Worm (Caenorhabditis elegans) whole organism, young adult: Measurements from ENCODE around the gene T25D3.4.

Experiments
- C17E4.6 ChIP-seq: fragments of 200-800 bp; sonication (Bioruptor generic); IDR thresholded peaks from 2 replicates; pipeline ENCODE4 v1.3.6; 2022; ENCODE audit warnings: missing genetic modification reagents, missing genetic modification characterization, missing compliant biosample characterization
- F39B2.1 ChIP-seq: fragments of 200-800 bp; sonication (Bioruptor generic); IDR thresholded peaks from 2 replicates; pipeline ENCODE4 v1.3.6; 2022; ENCODE audit warnings: missing genetic modification reagents, missing genetic modification characterization, missing compliant biosample characterization
- F49E8.2 ChIP-seq: sonication (generic microtip); optimal IDR thresholded peaks from 3 replicates; lab custom pipeline; 2017; ENCODE audit warnings: missing genetic modification characterization, mild to moderate bottlenecking, missing compliant biosample characterization, antibody characterized with exemption, moderate library complexity; ENCODE audit not compliant: insufficient read depth
- F57A8.1 ChIP-seq: fragments of 200-800 bp; sonication (Bioruptor generic); optimal IDR thresholded peaks from 2 replicates; lab custom pipeline; 2018; ENCODE audit warnings: mild to moderate bottlenecking, missing genetic modification characterization, moderate library complexity, missing compliant biosample characterization
- K11D2.4 ChIP-seq: fragments of 200-800 bp; sonication (Bioruptor generic); IDR thresholded peaks from 2 replicates; pipeline ENCODE4 v1.3.6; 2022; ENCODE audit warnings: missing genetic modification reagents, missing genetic modification characterization, missing compliant biosample characterization
- Y53F4B.3 ChIP-seq: fragments of 200-800 bp; sonication (Bioruptor generic); IDR thresholded peaks from 2 replicates; pipeline ENCODE4 v1.3.6; 2022; ENCODE audit warnings: missing genetic modification reagents, missing genetic modification characterization, missing compliant biosample characterization
- Y79H2A.3 ChIP-seq: fragments of 200-800 bp; sonication (Bioruptor generic); conservative IDR thresholded peaks from 2 replicates; pipeline ENCODE4 v1.3.6; 2022; ENCODE audit warnings: missing genetic modification reagents, missing genetic modification characterization, missing compliant biosample characterization
- Y95B8A.8 ChIP-seq: fragments of 200-800 bp; sonication (Bioruptor generic); IDR thresholded peaks from 2 replicates; pipeline ENCODE4 v1.3.6; 2022; ENCODE audit warnings: missing genetic modification reagents, missing genetic modification characterization, missing compliant biosample characterization
- ZK185.1 ChIP-seq: sonication (generic microtip); optimal IDR thresholded peaks from 2 replicates; lab custom pipeline; 2016; ENCODE audit warnings: mild to moderate bottlenecking, missing genetic modification characterization, missing compliant biosample characterization; ENCODE audit not compliant: poor library complexity, severe bottlenecking
- aptf-2 ChIP-seq: fragments of 200-800 bp; sonication (Bioruptor generic); conservative IDR thresholded peaks from 2 replicates; pipeline ENCODE4 v1.3.6; 2022; ENCODE audit warnings: missing genetic modification reagents, missing genetic modification characterization, missing compliant biosample characterization
- athp-1 ChIP-seq: sonication (generic microtip); optimal IDR thresholded peaks from 2 replicates; lab custom pipeline; 2017; ENCODE audit warnings: mild to moderate bottlenecking, missing genetic modification characterization, missing compliant biosample characterization
- attf-5 ChIP-seq: fragments of 200-800 bp; sonication (Bioruptor generic); optimal IDR thresholded peaks from 2 replicates; lab custom pipeline; 2018; ENCODE audit warnings: mild to moderate bottlenecking, missing genetic modification characterization, missing compliant biosample characterization
- attf-6 ChIP-seq: fragments of 200-800 bp; sonication (Bioruptor generic); IDR thresholded peaks from 2 replicates; pipeline ENCODE4 v1.3.6; 2022; ENCODE audit warnings: missing genetic modification reagents, missing genetic modification characterization, missing compliant biosample characterization
- bed-1 ChIP-seq: fragments of 200-800 bp; sonication (Bioruptor generic); IDR thresholded peaks from 2 replicates; pipeline ENCODE4 v1.3.6; 2022; ENCODE audit warnings: missing genetic modification reagents, missing genetic modification characterization, missing compliant biosample characterization
- cebp-1 ChIP-seq, 2 experiments: fragments of 200-800 bp in 1 of 2; sonication (Bioruptor generic) in 1 of 2; sonication (generic microtip) in 1 of 2; IDR thresholded peaks in 1 of 2; optimal IDR thresholded peaks in 1 of 2; 2 replicates each; pipeline versions ENCODE4 v1.3.6 to Lab custom; 2017 to 2022; ENCODE audit warnings: missing compliant biosample characterization in 2 of 2, missing genetic modification characterization in 2 of 2, mild to moderate bottlenecking in 1 of 2, missing genetic modification reagents in 1 of 2, moderate library complexity in 1 of 2
- cebp-2 ChIP-seq: fragments of 200-800 bp; sonication (Bioruptor generic); IDR thresholded peaks from 2 replicates; pipeline ENCODE4 v1.3.6; 2022; ENCODE audit warnings: missing genetic modification characterization, missing compliant biosample characterization
- dox-1 ChIP-seq: fragments of 200-800 bp; sonication (Bioruptor generic); IDR thresholded peaks from 2 replicates; pipeline ENCODE4 v1.3.6; 2022; ENCODE audit warnings: missing genetic modification reagents, missing genetic modification characterization, missing compliant biosample characterization
- dpff-1 ChIP-seq: sonication (generic microtip); optimal IDR thresholded peaks from 2 replicates; lab custom pipeline; 2017; ENCODE audit warnings: mild to moderate bottlenecking, missing genetic modification characterization, missing compliant biosample characterization
- egl-18 ChIP-seq: fragments of 200-800 bp; sonication (Bioruptor generic); IDR thresholded peaks from 2 replicates; pipeline ENCODE4 v1.3.6; 2022; ENCODE audit warnings: missing genetic modification reagents, missing genetic modification characterization, missing compliant biosample characterization
- egl-44 ChIP-seq: fragments of 200-800 bp; sonication (Bioruptor generic); IDR thresholded peaks from 2 replicates; pipeline ENCODE4 v1.3.6; 2022; ENCODE audit warnings: missing genetic modification reagents, missing genetic modification characterization, missing compliant biosample characterization
- egrh-3 ChIP-seq: fragments of 200-800 bp; sonication (Bioruptor generic); IDR thresholded peaks from 2 replicates; pipeline ENCODE4 v1.3.6; 2022; ENCODE audit warnings: missing genetic modification reagents, missing genetic modification characterization, missing compliant biosample characterization
- ets-4 ChIP-seq: fragments of 200-800 bp; sonication (Bioruptor generic); optimal IDR thresholded peaks from 2 replicates; lab custom pipeline; 2018; ENCODE audit warnings: mild to moderate bottlenecking, missing genetic modification characterization, missing compliant biosample characterization
- hlh-12 ChIP-seq: sonication (generic microtip); optimal IDR thresholded peaks from 2 replicates; lab custom pipeline; 2016; ENCODE audit warnings: missing genetic modification characterization, missing compliant biosample characterization
- hmg-1.2 ChIP-seq: fragments of 200-800 bp; sonication (Bioruptor generic); IDR thresholded peaks from 2 replicates; pipeline ENCODE4 v1.3.6; 2022; ENCODE audit warnings: missing genetic modification reagents, missing genetic modification characterization, missing compliant biosample characterization
- hrde-1 ChIP-seq: sonication (generic microtip); optimal IDR thresholded peaks from 2 replicates; lab custom pipeline; 2016; ENCODE audit warnings: missing genetic modification characterization, mild to moderate bottlenecking, missing compliant biosample characterization, moderate library complexity, missing genotype, missing genetic modification reagents, borderline replicate concordance
- lin-35 ChIP-seq, 3 experiments: fragments of 150-350 bp in 2 of 3; sonication (generic microtip) in 1 of 3; optimal IDR thresholded peaks; 2 replicates each; lab custom pipeline; 2014 to 2018; ENCODE audit warnings: missing biosample characterization in 3 of 3, missing genetic modification characterization in 3 of 3, missing genetic modification reagents in 3 of 3
- lin-40 ChIP-seq: sonication (generic microtip); optimal IDR thresholded peaks from 2 replicates; lab custom pipeline; 2016; ENCODE audit warnings: missing genetic modification characterization, mild to moderate bottlenecking, missing compliant biosample characterization, missing genotype, missing genetic modification reagents
- mcd-1 ChIP-seq: fragments of 200-800 bp; sonication (Bioruptor generic); IDR thresholded peaks from 2 replicates; pipeline ENCODE4 v1.3.6; 2022; ENCODE audit warnings: missing genetic modification reagents, missing genetic modification characterization, missing compliant biosample characterization
- mel-28 ChIP-seq: sonication (generic microtip); optimal IDR thresholded peaks from 2 replicates; lab custom pipeline; 2016; ENCODE audit warnings: borderline replicate concordance, mild to moderate bottlenecking, missing genetic modification characterization, missing compliant biosample characterization
- mes-4 ChIP-seq: sonication (generic microtip); optimal IDR thresholded peaks from 2 replicates; lab custom pipeline; 2016; ENCODE audit warnings: missing genotype, missing genetic modification characterization, missing compliant biosample characterization
- mxl-1 ChIP-seq: sonication (generic microtip); optimal IDR thresholded peaks from 2 replicates; lab custom pipeline; 2016; ENCODE audit warnings: missing genetic modification characterization, missing compliant biosample characterization
- nfyb-1 ChIP-seq: fragments of 200-800 bp; sonication (Bioruptor generic); IDR thresholded peaks from 2 replicates; pipeline ENCODE4 v1.3.6; 2022; ENCODE audit warnings: missing genetic modification reagents, missing genetic modification characterization, missing compliant biosample characterization
- nhr-120 ChIP-seq: fragments of 200-800 bp; sonication (Bioruptor generic); IDR thresholded peaks from 2 replicates; pipeline ENCODE4 v1.3.6; 2022; ENCODE audit warnings: missing genetic modification characterization, missing compliant biosample characterization
- nhr-80 ChIP-seq: sonication (generic microtip); optimal IDR thresholded peaks from 2 replicates; lab custom pipeline; 2016; ENCODE audit warnings: missing genetic modification characterization, missing compliant biosample characterization
- nhr-90 ChIP-seq: sonication (generic microtip); optimal IDR thresholded peaks from 2 replicates; lab custom pipeline; 2016; ENCODE audit warnings: missing genotype, mild to moderate bottlenecking, missing genetic modification characterization, missing compliant biosample characterization
- pha-4 ChIP-seq: fragments of 150-350 bp; sonication (generic microtip); optimal IDR thresholded peaks from 2 replicates; lab custom pipeline; 2014; ENCODE audit warnings: missing biosample characterization, missing genetic modification reagents, missing genetic modification characterization
- repo-1 ChIP-seq: sonication (generic microtip); optimal IDR thresholded peaks from 2 replicates; lab custom pipeline; 2017; ENCODE audit warnings: mild to moderate bottlenecking, missing genetic modification characterization, missing compliant biosample characterization
- rpc-1 ChIP-seq, 2 experiments: fragments of 150-350 bp in 1 of 2; sonication (generic microtip) in 1 of 2; optimal IDR thresholded peaks; 2 replicates each; lab custom pipeline; 2014 to 2018; ENCODE audit warnings: missing biosample characterization in 1 of 2, missing genetic modification characterization in 1 of 2, missing genetic modification reagents in 1 of 2, missing genotype in 1 of 2
- sdz-38 ChIP-seq: sonication (generic microtip); optimal IDR thresholded peaks from 2 replicates; lab custom pipeline; 2016; ENCODE audit warnings: missing genotype, missing genetic modification characterization, missing compliant biosample characterization
- somi-1 ChIP-seq: fragments of 200-800 bp; sonication (Bioruptor generic); optimal IDR thresholded peaks from 2 replicates; lab custom pipeline; 2018; ENCODE audit warnings: mild to moderate bottlenecking, missing genetic modification characterization, missing compliant biosample characterization
- tlf-1 ChIP-seq: fragments of 200-800 bp; sonication (Bioruptor generic); optimal IDR thresholded peaks from 2 replicates; lab custom pipeline; 2018; ENCODE audit warnings: mild to moderate bottlenecking, missing genetic modification characterization, missing compliant biosample characterization
- unc-62 ChIP-seq: fragments of 150-350 bp; optimal IDR thresholded peaks from 2 replicates; lab custom pipeline; 2014; ENCODE audit warnings: missing biosample characterization, missing genetic modification reagents, missing genetic modification characterization
- ztf-25 ChIP-seq: fragments of 200-800 bp; sonication (Bioruptor generic); IDR thresholded peaks from 2 replicates; pipeline ENCODE4 v1.3.6; 2022; ENCODE audit warnings: missing genetic modification reagents, missing genetic modification characterization, missing compliant biosample characterization
- ztf-3 ChIP-seq: fragments of 200-800 bp; sonication (Bioruptor generic); optimal IDR thresholded peaks from 2 replicates; lab custom pipeline; 2018; ENCODE audit warnings: mild to moderate bottlenecking, missing genetic modification characterization, missing compliant biosample characterization

Gene T25D3.4

ce11 chrII:160561-161123 is 13.6 kb downstream of the T25D3.4 start:
- no peak for TF ChIP-seq hlh-12 (tag; lab: Kevin White, UChicago)

ce11 chrII:161275-161674 is 14.2 kb downstream of the T25D3.4 start:
- no peak for TF ChIP-seq F57A8.1 (GFP tag; lab: Kevin White, UChicago)
- TF ChIP-seq ZK185.1, result no peak
- no peak for TF ChIP-seq repo-1 (tag; lab: Kevin White, UChicago)
- TF ChIP-seq unc-62 (GFP tag; lab: Kevin White, UChicago), result no peak
- no peak for TF ChIP-seq K11D2.4 (GFP tag; lab: Robert Waterston, UW)
- TF ChIP-seq attf-6 (GFP tag; lab: Robert Waterston, UW), result no peak
- no peak for TF ChIP-seq cebp-2 (GFP tag; lab: Robert Waterston, UW)

- TF ChIP-seq dox-1 (GFP tag; lab: Robert Waterston, UW) (peak; percentile 83), tlf-1 (GFP tag; lab: Kevin White, UChicago) (no peak), nhr-120 (GFP tag; lab: Robert Waterston, UW) (no peak), sdz-38 (no peak), rpc-1 (optimal IDR thresholded peaks at IDR 0.05; lab: Kevin White, UChicago) (no peak), rpc-1 (tag; optimal IDR thresholded peaks at IDR 0.05; lab: Kevin White, UChicago) (no peak), athp-1 (tag; lab: Kevin White, UChicago) (no peak), bed-1 (no peak), nfyb-1 (GFP tag; lab: Robert Waterston, UW) (0 out of 2 replicates have a peak, but pooled peaks have one; percentile 21), mxl-1 (no peak), egl-18 (GFP tag; lab: Robert Waterston, UW) (no peak), pha-4 (tag; lab: Kevin White, UChicago) (no peak), egl-44 (GFP tag; lab: Robert Waterston, UW) (peak; percentile 59; the same call in 1 of the 2 replicates), ZK185.1 (no peak), Y53F4B.3 (GFP tag; lab: Robert Waterston, UW) (no peak), cebp-1 (GFP tag; IDR thresholded peaks at IDR 0.05; lab: Robert Waterston, UW) (no peak), cebp-1 (tag; optimal IDR thresholded peaks at IDR 0.05; lab: Kevin White, UChicago) (peak; percentile 31), hmg-1.2 (GFP tag; lab: Robert Waterston, UW) (0 out of 2 replicates have a peak, but pooled peaks have one; percentile 7), nhr-90 (tag; lab: Kevin White, UChicago) (peak; percentile 60), ets-4 (peak; percentile 83), mcd-1 (GFP tag; lab: Robert Waterston, UW) (peak; percentile 25; the same call in 1 of the 2 replicates), F57A8.1 (GFP tag; lab: Kevin White, UChicago) (no peak), lin-35 (GFP tag; optimal IDR thresholded peaks at IDR 0.05; lab: Kevin White, UChicago) (no peak), C17E4.6 (no peak), attf-5 (peak; percentile 50), Y79H2A.3 (no peak), nhr-80 (tag; lab: Kevin White, UChicago) (peak; percentile 99), somi-1 (no peak), hrde-1 (no peak), aptf-2 (no peak), Y95B8A.8 (GFP tag; lab: Robert Waterston, UW) (no peak), ztf-3 (no peak), F49E8.2 (tag; lab: Kevin White, UChicago) (no peak), mes-4 (tag; lab: Kevin White, UChicago) (no peak), F39B2.1 (GFP tag; lab: Robert Waterston, UW) (no peak), lin-40 (tag; lab: Kevin White, UChicago) (peak; percentile 19), ztf-25 (GFP tag; lab: Robert Waterston, UW) (no peak), egrh-3 (GFP tag; lab: Robert Waterston, UW) (no peak), dpff-1 (tag; lab: Kevin White, UChicago) (no peak), mel-28 (tag; lab: Kevin White, UChicago) (no peak)
These were observed 15.1 kb downstream of the T25D3.4 start, which contains the start of gene etr-1 for ce11 chrII:162182-162581. Gene etr-1, plus strand, starts transcription at chrII:162374.
